Worm (Caenorhabditis elegans) whole organism, L4 larva: ENCODE data around the gene sre-9.

ENCODE experiments used
- lin-13 ChIP-seq: fragments of 150-350 bp; optimal IDR thresholded peaks from 2 replicates; lab custom pipeline; 2014; ENCODE audit warnings: missing biosample characterization, missing genetic modification reagents, missing genetic modification characterization
- mxl-3 ChIP-seq: fragments of 200-800 bp; sonication (Bioruptor generic); optimal IDR thresholded peaks from 2 replicates; lab custom pipeline; 2018; ENCODE audit warnings: mild to moderate bottlenecking, missing genetic modification characterization, missing compliant biosample characterization
- snpc-4 ChIP-seq: fragments of 150-350 bp; optimal IDR thresholded peaks from 2 replicates; lab custom pipeline; 2014; ENCODE audit warnings: missing biosample characterization, missing genetic modification characterization

DNA sequence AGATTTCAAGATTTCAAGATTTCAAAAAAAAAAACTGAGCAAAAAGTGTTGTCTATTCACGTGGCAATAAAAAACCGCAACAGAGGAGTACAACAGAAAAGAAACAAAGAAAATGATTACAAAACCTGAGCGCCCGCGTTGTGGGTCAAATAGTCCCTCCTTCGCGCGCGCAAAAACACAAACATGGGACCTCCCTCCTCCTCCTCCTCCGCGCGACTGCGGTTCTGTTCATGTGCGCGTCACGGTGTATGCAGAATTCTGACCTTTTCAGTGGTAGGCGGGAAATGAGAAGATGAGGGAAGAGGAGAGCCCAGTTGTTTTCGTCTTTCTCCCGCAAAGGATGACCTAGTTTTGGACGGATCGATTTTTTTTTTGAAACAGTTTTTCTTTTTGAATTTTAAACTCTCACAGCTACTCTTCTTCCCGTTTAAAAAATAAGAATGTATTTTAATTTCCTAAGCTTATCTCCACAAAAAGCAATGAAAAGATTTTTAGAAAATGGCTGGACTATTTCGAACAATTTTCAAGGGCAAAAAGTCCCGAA lies 2.3 kb upstream of the sre-9 start, which contains the start of gene C17E7.4:
- TF ChIP-seq snpc-4 (tag; lab: Kevin White, UChicago) = no peak
- TF ChIP-seq lin-13 (GFP tag; lab: Kevin White, UChicago) = no peak
- TF ChIP-seq mxl-3 = no peak
